Fruit fly (Drosophila melanogaster) whole organism, pupa: ENCODE results near the gene CG15399.

Experiments used
- CG10348 ChIP-seq: fragments of 200-800 bp; sonication (Bioruptor generic); IDR thresholded peaks from 2 replicates; pipeline ENCODE4 v1.3.6; 2022; ENCODE audit warnings: missing biosample characterization, missing genetic modification characterization
- CG12605 ChIP-seq: fragments of 200-800 bp; sonication (Bioruptor generic); IDR thresholded peaks from 2 replicates; pipeline ENCODE4 v1.3.6; 2022; ENCODE audit warnings: missing biosample characterization, missing genetic modification characterization
- CG13204 ChIP-seq: fragments of 200-800 bp; sonication (Bioruptor generic); optimal IDR thresholded peaks from 2 replicates; lab custom pipeline; 2018; ENCODE audit warnings: missing biosample characterization, mild to moderate bottlenecking, missing genetic modification characterization, moderate library complexity
- CG14655 ChIP-seq: fragments of 200-800 bp; sonication (Bioruptor generic); optimal IDR thresholded peaks from 3 replicates; lab custom pipeline; 2017; ENCODE audit warnings: mild to moderate bottlenecking, missing biosample characterization, missing genetic modification reagents, missing genetic modification characterization
- CG15710 ChIP-seq: fragments of 200-800 bp; sonication (Bioruptor generic); optimal IDR thresholded peaks from 2 replicates; lab custom pipeline; 2018; ENCODE audit warnings: missing biosample characterization, mild to moderate bottlenecking, missing genetic modification characterization, moderate library complexity
- CG17806 ChIP-seq: fragments of 200-800 bp; sonication (Bioruptor generic); optimal IDR thresholded peaks from 2 replicates; lab custom pipeline; 2018; ENCODE audit warnings: missing biosample characterization, mild to moderate bottlenecking, missing genetic modification characterization, moderate library complexity
- CG32121 ChIP-seq: fragments of 200-800 bp; sonication (Bioruptor generic); IDR thresholded peaks from 2 replicates; pipeline ENCODE4 v1.3.6; 2022; ENCODE audit warnings: missing biosample characterization, missing genetic modification characterization
- CG34367 ChIP-seq: fragments of 200-800 bp; sonication (Bioruptor generic); optimal IDR thresholded peaks from 2 replicates; lab custom pipeline; 2018; ENCODE audit warnings: missing biosample characterization, mild to moderate bottlenecking, missing genetic modification characterization
- CG4496 ChIP-seq: fragments of 200-800 bp; sonication (Bioruptor generic); IDR thresholded peaks from 3 replicates; pipeline ENCODE4 v1.3.6; 2022; ENCODE audit warnings: missing biosample characterization, missing genetic modification characterization
- CG8159 ChIP-seq: fragments of 200-800 bp; sonication (Bioruptor generic); optimal IDR thresholded peaks from 3 replicates; lab custom pipeline; 2018; ENCODE audit warnings: missing biosample characterization, mild to moderate bottlenecking, missing genetic modification characterization, moderate library complexity
- CG8301 ChIP-seq: fragments of 200-800 bp; sonication (Bioruptor generic); optimal IDR thresholded peaks from 2 replicates; lab custom pipeline; 2018; ENCODE audit warnings: missing biosample characterization, mild to moderate bottlenecking, missing genetic modification characterization
- CG9948 ChIP-seq: fragments of 200-800 bp; sonication (Bioruptor generic); optimal IDR thresholded peaks from 2 replicates; lab custom pipeline; 2018; ENCODE audit warnings: missing biosample characterization, mild to moderate bottlenecking, missing genetic modification characterization, moderate library complexity
- D1 ChIP-seq: fragments of 200-800 bp; sonication (Bioruptor generic); optimal IDR thresholded peaks from 2 replicates; lab custom pipeline; 2018; ENCODE audit warnings: missing biosample characterization, mild to moderate bottlenecking, missing genetic modification characterization, moderate library complexity
- EcR ChIP-seq: fragments of 200-800 bp; sonication (Bioruptor generic); optimal IDR thresholded peaks from 3 replicates; lab custom pipeline; 2019; ENCODE audit warnings: missing biosample characterization, missing genetic modification characterization, mild to moderate bottlenecking, moderate library complexity, missing genetic modification reagents
- Ets98B ChIP-seq: fragments of 200-800 bp; sonication (Bioruptor generic); IDR thresholded peaks from 2 replicates; pipeline ENCODE4 v1.3.6; 2022; ENCODE audit warnings: missing biosample characterization, missing genetic modification characterization
- Pif1A ChIP-seq: fragments of 200-800 bp; sonication (Bioruptor generic); optimal IDR thresholded peaks from 3 replicates; lab custom pipeline; 2016; ENCODE audit warnings: missing biosample characterization, missing genetic modification characterization
- Pif1B ChIP-seq: fragments of 200-800 bp; sonication (Bioruptor generic); optimal IDR thresholded peaks from 3 replicates; lab custom pipeline; 2016; ENCODE audit warnings: missing biosample characterization, missing genetic modification characterization
- Snoo ChIP-seq: fragments of 200-800 bp; sonication (Bioruptor generic); optimal IDR thresholded peaks from 3 replicates; lab custom pipeline; 2017; ENCODE audit warnings: missing biosample characterization, mild to moderate bottlenecking, missing genetic modification characterization, inconsistent platforms
- fd96Ca ChIP-seq: fragments of 200-800 bp; sonication (Bioruptor generic); IDR thresholded peaks from 3 replicates; pipeline ENCODE4 v1.3.6; 2022; ENCODE audit warnings: missing biosample characterization, missing genetic modification characterization
- gl ChIP-seq: fragments of 200-800 bp; sonication (Bioruptor generic); optimal IDR thresholded peaks from 2 replicates; lab custom pipeline; 2018; ENCODE audit warnings: missing biosample characterization, mild to moderate bottlenecking, missing genetic modification characterization
- rn ChIP-seq: fragments of 200-800 bp; sonication (Bioruptor generic); IDR thresholded peaks from 2 replicates; pipeline ENCODE4 v1.3.6; 2022; ENCODE audit warnings: missing biosample characterization, missing genetic modification characterization

The CG15399 gene

dm6 chr2L:2739820-2740230 lies 31.8 kb downstream of the CG15399 start, which contains the start of gene Hrs:
TSS of gene Hrs (plus strand) at chr2L:2739986.
- TF ChIP-seq CG8159 (tag; lab: Kevin White, UChicago) (no peak), EcR (GFP tag; lab: Kevin White, UChicago) (peak; percentile 48)

DNA sequence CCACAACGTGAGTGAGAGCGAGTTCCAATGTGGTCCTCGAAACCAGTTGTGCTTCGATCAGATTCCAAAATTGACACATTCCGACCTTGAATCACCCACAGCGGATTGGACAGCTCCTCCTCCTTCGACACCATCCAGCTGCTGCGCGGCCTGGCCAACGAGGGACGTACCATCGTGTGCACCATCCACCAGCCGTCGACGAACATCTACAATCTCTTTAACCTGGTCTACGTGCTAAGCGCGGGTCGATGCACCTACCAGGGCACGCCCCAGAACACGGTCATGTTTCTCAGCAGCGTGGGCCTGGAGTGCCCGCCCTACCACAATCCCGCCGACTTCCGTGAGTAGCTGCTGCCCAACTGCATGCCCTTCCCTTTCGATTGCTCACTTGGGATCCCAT lies 34.0 kb downstream of the CG15399 start:
- TF ChIP-seq Snoo (tag; lab: Kevin White, UChicago), result no peak
- no peak for TF ChIP-seq CG10348 (GFP tag; lab: Robert Waterston, UW)
- TF ChIP-seq EcR (GFP tag; lab: Kevin White, UChicago), result peak; percentile 95

DNA sequence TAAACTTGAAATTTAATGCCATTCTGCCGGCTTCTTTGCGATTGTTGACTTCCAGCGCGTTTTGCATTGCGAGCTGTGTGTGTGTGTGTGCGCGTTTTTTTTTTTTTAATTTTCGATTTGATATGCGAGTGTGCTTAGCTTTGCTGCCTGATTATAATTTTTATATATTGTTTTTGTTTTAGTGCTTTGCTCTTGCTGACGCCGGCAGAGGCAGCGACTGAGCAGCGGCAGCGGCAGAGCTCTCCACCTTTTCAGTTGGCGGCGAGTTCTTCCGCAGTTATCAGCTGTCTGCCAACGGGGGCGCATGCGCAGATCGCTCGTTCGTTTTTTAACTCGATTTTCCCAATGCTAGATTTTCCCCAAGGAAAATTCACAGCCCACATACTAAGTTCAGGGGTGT lies 36.0 kb downstream of the CG15399 start:
- peak; percentile 35 for TF ChIP-seq EcR (GFP tag; lab: Kevin White, UChicago)
- no peak for TF ChIP-seq D1 (tag; lab: Kevin White, UChicago)

DNA sequence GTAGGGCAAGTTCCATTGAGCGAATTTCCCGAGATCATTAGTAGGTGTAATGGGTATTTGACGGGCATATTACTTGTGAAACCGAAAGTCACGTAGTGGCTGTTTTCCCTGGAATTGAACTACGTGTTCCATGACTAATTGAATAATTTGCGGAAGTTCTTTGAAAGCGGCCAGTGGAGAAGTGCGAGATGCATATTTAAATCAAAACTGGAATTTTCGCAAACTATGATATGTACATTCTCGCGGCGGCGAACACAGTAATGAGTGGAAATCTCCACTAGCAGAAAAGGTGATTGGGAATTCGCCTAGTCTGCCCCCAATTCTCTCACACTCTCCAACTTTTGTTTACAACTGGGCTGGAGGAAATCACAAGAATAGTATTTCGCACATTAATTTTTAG lies 36.6 kb downstream of the CG15399 start:
- TF ChIP-seq CG8159 (tag; lab: Kevin White, UChicago), result peak; percentile 32
- TF ChIP-seq CG14655 (GFP tag; lab: Kevin White, UChicago), result peak; percentile 24
- TF ChIP-seq fd96Ca (GFP tag; lab: Robert Waterston, UW), result no peak
- TF ChIP-seq EcR (GFP tag; lab: Kevin White, UChicago), result no peak
- TF ChIP-seq CG10348 (GFP tag; lab: Robert Waterston, UW), result no peak
- TF ChIP-seq CG8301 (tag; lab: Kevin White, UChicago), result no peak
- no peak for TF ChIP-seq D1 (tag; lab: Kevin White, UChicago)
- TF ChIP-seq rn (GFP tag; lab: Robert Waterston, UW), result no peak
- no peak for TF ChIP-seq CG13204 (GFP tag; lab: Kevin White, UChicago)
- TF ChIP-seq CG15710 (tag; lab: Kevin White, UChicago), result peak; percentile 19
- TF ChIP-seq CG17806 (tag; lab: Kevin White, UChicago), result no peak
- TF ChIP-seq CG4496 (GFP tag; lab: Robert Waterston, UW), result 0 out of 3 replicates have a peak, but pooled peaks have one; percentile 14
- TF ChIP-seq Snoo (tag; lab: Kevin White, UChicago), result no peak
- TF ChIP-seq CG9948 (tag; lab: Kevin White, UChicago), result peak; percentile 23

DNA sequence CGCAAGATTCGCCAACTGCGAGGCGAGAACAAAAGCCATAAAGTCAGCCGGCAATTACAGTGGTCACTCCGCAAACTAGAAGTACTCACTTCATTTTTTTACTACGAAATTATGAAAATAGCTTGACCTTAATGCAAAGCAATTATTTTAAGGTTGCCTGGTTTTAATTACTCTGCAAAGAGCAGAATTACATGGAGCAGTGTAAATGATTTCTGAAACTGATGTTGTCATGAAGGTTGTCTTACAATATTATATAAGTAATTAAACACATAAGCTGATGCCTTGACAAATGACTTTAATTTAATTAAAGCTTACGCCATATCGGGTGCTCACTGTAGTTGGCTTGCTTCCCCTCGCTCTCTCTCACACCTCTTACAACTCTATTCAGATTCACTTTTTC lies 37.4 kb downstream of the CG15399 start:
- TF ChIP-seq fd96Ca (GFP tag; lab: Robert Waterston, UW), result peak; percentile 76
- TF ChIP-seq CG4496 (GFP tag; lab: Robert Waterston, UW), result peak; percentile 83
- TF ChIP-seq CG8301 (tag; lab: Kevin White, UChicago), result peak; percentile 87
- peak; percentile 92 for TF ChIP-seq CG14655 (GFP tag; lab: Kevin White, UChicago)
- no peak for TF ChIP-seq D1 (tag; lab: Kevin White, UChicago)
- peak; percentile 79 for TF ChIP-seq Pif1A (GFP tag; lab: Kevin White, UChicago)
- TF ChIP-seq EcR (GFP tag; lab: Kevin White, UChicago), result no peak
- peak; percentile 90 for TF ChIP-seq CG15710 (tag; lab: Kevin White, UChicago)
- peak; percentile 32 for TF ChIP-seq Ets98B (GFP tag; lab: Robert Waterston, UW)
- TF ChIP-seq gl, result peak; percentile 70
- TF ChIP-seq CG12605 (GFP tag; lab: Robert Waterston, UW), result no peak
- TF ChIP-seq rn (GFP tag; lab: Robert Waterston, UW), result peak; percentile 48; the same call in 1 of the 2 replicates
- peak; percentile 93 for TF ChIP-seq CG8159 (tag; lab: Kevin White, UChicago)
- TF ChIP-seq CG32121, result peak; percentile 77; the same call in 1 of the 2 replicates
- peak; percentile 85 for TF ChIP-seq CG9948 (tag; lab: Kevin White, UChicago)
- no peak for TF ChIP-seq CG10348 (GFP tag; lab: Robert Waterston, UW)
- TF ChIP-seq Pif1B (GFP tag; lab: Kevin White, UChicago), result peak; percentile 80
- peak; percentile 68 for TF ChIP-seq CG13204 (GFP tag; lab: Kevin White, UChicago)
- TF ChIP-seq Snoo (tag; lab: Kevin White, UChicago), result peak; percentile 45
- TF ChIP-seq CG17806 (tag; lab: Kevin White, UChicago), result peak; percentile 86
- peak; percentile 79 for TF ChIP-seq CG34367

DNA sequence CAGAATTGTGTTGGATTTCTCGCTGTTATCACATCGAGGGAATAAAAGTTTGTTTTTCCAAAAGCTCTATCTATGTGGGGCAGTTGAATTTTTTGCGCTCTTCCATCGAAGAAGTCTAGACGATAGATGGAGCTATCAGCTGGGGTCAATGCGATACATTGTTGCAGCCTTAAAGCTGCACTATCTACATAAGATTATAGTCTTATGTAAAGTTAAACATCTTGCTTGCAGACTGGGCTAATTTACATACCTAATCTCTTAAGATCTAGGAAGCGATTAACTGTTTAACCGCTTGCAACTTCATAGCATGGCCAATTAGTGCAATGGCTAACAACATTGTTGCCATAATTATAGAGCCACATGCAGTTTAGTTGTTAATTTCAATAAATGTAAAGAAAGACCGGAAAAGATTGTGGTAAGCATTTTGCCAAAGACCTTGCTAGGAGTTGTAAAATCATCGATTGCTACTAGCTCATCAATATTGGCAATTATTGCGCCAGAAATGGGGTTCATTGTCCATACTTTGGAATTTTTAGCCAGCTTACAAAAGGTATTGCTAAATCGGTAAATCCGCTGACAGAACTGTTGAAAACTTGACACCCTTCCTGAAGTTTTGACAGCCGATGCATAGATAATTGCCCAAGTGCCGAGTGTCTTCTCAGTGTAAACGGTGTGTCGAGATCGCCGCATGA lies 39.3 kb downstream of the CG15399 start:
- TF ChIP-seq CG17806 (tag; lab: Kevin White, UChicago), result no peak
- no peak for TF ChIP-seq fd96Ca (GFP tag; lab: Robert Waterston, UW)
- TF ChIP-seq CG12605 (GFP tag; lab: Robert Waterston, UW), result no peak
- no peak for TF ChIP-seq D1 (tag; lab: Kevin White, UChicago)
- TF ChIP-seq CG4496 (GFP tag; lab: Robert Waterston, UW), result no peak
- no peak for TF ChIP-seq rn (GFP tag; lab: Robert Waterston, UW)
- TF ChIP-seq CG13204 (GFP tag; lab: Kevin White, UChicago), result no peak
